Worm (Caenorhabditis elegans) whole organism, L4 larva: ENCODE results near the gene unc-24.

Experiments used
- Y75B8A.6 ChIP-seq: fragments of 200-800 bp; sonication (Bioruptor generic); IDR thresholded peaks from 2 replicates; pipeline ENCODE4 v1.3.6; 2022; ENCODE audit warnings: missing genetic modification reagents, missing genetic modification characterization, missing compliant biosample characterization
- ZK337.2 ChIP-seq: fragments of 200-800 bp; sonication (Bioruptor generic); IDR thresholded peaks from 2 replicates; pipeline ENCODE4 v1.3.6; 2022; ENCODE audit warnings: missing genetic modification reagents, missing genetic modification characterization, missing compliant biosample characterization
- ceh-20 ChIP-seq: fragments of 200-800 bp; sonication (Bioruptor generic); IDR thresholded peaks from 2 replicates; pipeline ENCODE4 v1.3.6; 2022; ENCODE audit warnings: missing genetic modification reagents, missing genetic modification characterization, missing compliant biosample characterization
- lsy-2 ChIP-seq, 2 experiments: fragments of 150-350 bp in 1 of 2; sonication (generic microtip) in 1 of 2; optimal IDR thresholded peaks; 2 replicates each; lab custom pipeline; 2014 to 2017; ENCODE audit warnings: missing biosample characterization in 2 of 2, missing genetic modification characterization in 2 of 2
- mdl-1 ChIP-seq, 2 experiments: fragments of 150-350 bp in 1 of 2; sonication (generic microtip) in 1 of 2; optimal IDR thresholded peaks; 2 replicates each; lab custom pipeline; 2014 to 2017; ENCODE audit warnings: missing biosample characterization in 2 of 2, missing genetic modification characterization in 2 of 2
- nhr-237 ChIP-seq: sonication (generic microtip); optimal IDR thresholded peaks from 2 replicates; lab custom pipeline; 2017; ENCODE audit warnings: missing biosample characterization, missing genetic modification characterization
- nhr-25 ChIP-seq: sonication (generic microtip); optimal IDR thresholded peaks from 2 replicates; lab custom pipeline; 2017; ENCODE audit warnings: missing genetic modification characterization, mild to moderate bottlenecking, missing compliant biosample characterization, antibody characterized with exemption, moderate library complexity, borderline replicate concordance; ENCODE audit not compliant: insufficient read depth
- skn-1 ChIP-seq: fragments of 150-350 bp; optimal IDR thresholded peaks from 2 replicates; lab custom pipeline; 2014; ENCODE audit warnings: missing biosample characterization, missing genetic modification characterization
- tag-97 ChIP-seq: fragments of 200-800 bp; sonication (Bioruptor generic); IDR thresholded peaks from 2 replicates; pipeline ENCODE4 v1.3.6; 2022; ENCODE audit warnings: missing genetic modification characterization, missing compliant biosample characterization
- ztf-11 ChIP-seq: fragments of 150-350 bp; optimal IDR thresholded peaks from 2 replicates; lab custom pipeline; 2014; ENCODE audit warnings: missing biosample characterization, missing genetic modification characterization

- TF ChIP-seq skn-1 (tag; lab: Kevin White, UChicago) (no peak), nhr-25 (tag; lab: Kevin White, UChicago) (no peak), nhr-237 (tag; lab: Kevin White, UChicago) (no peak), ztf-11 (tag; lab: Kevin White, UChicago) (no peak), ZK337.2 (GFP tag; lab: Robert Waterston, UW) (no peak), mdl-1 (tag; optimal IDR thresholded peaks at IDR 0.05; lab: Kevin White, UChicago) (no peak), Y75B8A.6 (GFP tag; lab: Robert Waterston, UW) (no peak), ceh-20 (no peak), lsy-2 (tag; optimal IDR thresholded peaks at IDR 0.05; lab: Kevin White, UChicago) (no peak), tag-97 (GFP tag; lab: Robert Waterston, UW) (no peak)
These were observed 25.7 kb upstream of the unc-24 start for ce11 chrIV:7954006-7954405.
